Worm (Caenorhabditis elegans) whole organism, early embryonic: Measurements from ENCODE around the gene rab-3.

Experiments
- B0310.2 ChIP-seq: sonication (generic microtip); optimal IDR thresholded peaks from 2 replicates; lab custom pipeline; 2016; ENCODE audit warnings: mild to moderate bottlenecking, missing genetic modification characterization, missing compliant biosample characterization
- ama-1 ChIP-seq: fragments of 150-350 bp; optimal IDR thresholded peaks from 2 replicates; lab custom pipeline; 2014
- ceh-13 ChIP-seq: fragments of 200-800 bp; sonication (Bioruptor generic); optimal IDR thresholded peaks from 2 replicates; lab custom pipeline; 2018; ENCODE audit warnings: mild to moderate bottlenecking, missing genetic modification characterization, missing compliant biosample characterization
- ceh-36 ChIP-seq: sonication (generic microtip); optimal IDR thresholded peaks from 2 replicates; lab custom pipeline; 2016; ENCODE audit warnings: missing genetic modification characterization, inconsistent platforms, missing compliant biosample characterization
- ets-7 ChIP-seq: sonication (generic microtip); optimal IDR thresholded peaks from 2 replicates; lab custom pipeline; 2016; ENCODE audit warnings: missing genotype, missing genetic modification characterization, missing compliant biosample characterization
- flt-1 ChIP-seq: fragments of 200-800 bp; sonication (Bioruptor generic); IDR thresholded peaks from 2 replicates; pipeline ENCODE4 v1.3.6; 2022; ENCODE audit warnings: missing genetic modification characterization, missing compliant biosample characterization
- hmbx-1 ChIP-seq: sonication (generic microtip); optimal IDR thresholded peaks from 2 replicates; lab custom pipeline; 2016; ENCODE audit warnings: mild to moderate bottlenecking, missing genetic modification characterization, missing compliant biosample characterization
- hmg-4 ChIP-seq: fragments of 200-800 bp; sonication (Bioruptor generic); optimal IDR thresholded peaks from 2 replicates; lab custom pipeline; 2018; ENCODE audit warnings: mild to moderate bottlenecking, missing genetic modification characterization, missing compliant biosample characterization
- pes-1 ChIP-seq: fragments of 200-800 bp; sonication (Bioruptor generic); IDR thresholded peaks from 2 replicates; pipeline ENCODE4 v1.3.6; 2022; ENCODE audit warnings: missing genetic modification reagents, missing genetic modification characterization, missing compliant biosample characterization
- scrt-1 ChIP-seq: fragments of 200-800 bp; sonication (Bioruptor generic); IDR thresholded peaks from 2 replicates; pipeline ENCODE4 v1.3.6; 2022; ENCODE audit warnings: missing genetic modification characterization, missing compliant biosample characterization
- tbx-11 ChIP-seq: fragments of 200-800 bp; sonication (Bioruptor generic); IDR thresholded peaks from 2 replicates; pipeline ENCODE4 v1.3.6; 2022; ENCODE audit warnings: missing genetic modification characterization, missing compliant biosample characterization
- tbx-37 ChIP-seq: fragments of 200-800 bp; sonication (Bioruptor generic); conservative IDR thresholded peaks from 2 replicates; pipeline ENCODE4 v1.3.6; 2022; ENCODE audit warnings: missing genetic modification reagents, missing genetic modification characterization, missing compliant biosample characterization
- tra-4 ChIP-seq: sonication (generic microtip); optimal IDR thresholded peaks from 2 replicates; lab custom pipeline; 2017; ENCODE audit warnings: missing genetic modification characterization, missing compliant biosample characterization

DNA sequence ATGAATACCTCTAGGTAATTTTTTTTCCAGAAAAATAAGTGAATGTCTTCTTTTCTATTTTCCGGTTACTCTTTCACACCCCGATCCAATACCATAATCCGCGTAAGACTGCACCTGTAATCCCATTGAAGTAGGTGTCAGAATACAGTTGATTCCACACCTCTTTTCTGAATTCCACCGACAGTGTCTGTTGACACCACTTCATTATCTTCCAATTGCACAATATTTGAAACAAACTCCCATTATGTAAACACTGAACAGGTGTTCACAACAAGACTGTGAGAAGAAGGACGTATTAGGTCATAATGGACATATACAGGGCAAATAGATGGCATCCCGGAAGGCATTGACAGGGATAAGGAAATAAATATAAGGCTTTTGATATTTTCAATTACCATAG is 49.7 kb upstream of the rab-3 start:
- no peak for TF ChIP-seq pes-1 (GFP tag; lab: Robert Waterston, UW)
- no peak for TF ChIP-seq ceh-36 (tag; lab: Kevin White, UChicago)
- TF ChIP-seq B0310.2 = no peak
- TF ChIP-seq hmbx-1 (tag; lab: Kevin White, UChicago) = no peak
- TF ChIP-seq flt-1 (GFP tag; lab: Robert Waterston, UW) = no peak
- TF ChIP-seq hmg-4 (GFP tag; lab: Kevin White, UChicago) = no peak
- no peak for TF ChIP-seq ceh-13
- no peak for TF ChIP-seq ets-7 (tag; lab: Kevin White, UChicago)
- TF ChIP-seq ama-1 (lab: Kevin White, UChicago) = no peak
- TF ChIP-seq tbx-37 (GFP tag; lab: Robert Waterston, UW) = no peak
- no peak for TF ChIP-seq scrt-1
- no peak for TF ChIP-seq tbx-11 (GFP tag; lab: Robert Waterston, UW)
- no peak for TF ChIP-seq tra-4 (tag; lab: Kevin White, UChicago)
